Worm (Caenorhabditis elegans) whole organism, L4/young adult: ENCODE measurements around the gene otpl-1.

ENCODE experiments used
- W03F9.2 ChIP-seq: fragments of 150-350 bp; optimal IDR thresholded peaks from 2 replicates; lab custom pipeline; 2014; ENCODE audit warnings: missing biosample characterization, missing genetic modification characterization
- dao-5 ChIP-seq: sonication (generic microtip); optimal IDR thresholded peaks from 2 replicates; lab custom pipeline; 2016; ENCODE audit warnings: missing genotype, missing genetic modification characterization, moderate library complexity, missing compliant biosample characterization
- him-1 ChIP-seq: sonication (generic microtip); optimal IDR thresholded peaks from 2 replicates; lab custom pipeline; 2016; ENCODE audit warnings: missing genotype, missing genetic modification reagents, missing genetic modification characterization, missing compliant biosample characterization

- TF ChIP-seq him-1 (tag; lab: Kevin White, UChicago): no peak
- no peak for TF ChIP-seq dao-5 (tag; lab: Kevin White, UChicago)
- no peak for TF ChIP-seq W03F9.2 (tag; lab: Kevin White, UChicago)
Observed at ce11 chrIV:3599126-3599525, 30.3 kb downstream of the otpl-1 start, which contains the start of gene Y37E11B.6.
